Worm (Caenorhabditis elegans) whole organism, L4/young adult: Measurements from ENCODE around the gene pxf-1.
A peak's percentile ranks its signal among the peaks of the same experiment; 100 is the strongest.

ENCODE experiments used
- W03F9.2 ChIP-seq: fragments of 150-350 bp; optimal IDR thresholded peaks from 2 replicates; lab custom pipeline; 2014; ENCODE audit warnings: missing biosample characterization, missing genetic modification characterization
- dao-5 ChIP-seq: sonication (generic microtip); optimal IDR thresholded peaks from 2 replicates; lab custom pipeline; 2016; ENCODE audit warnings: missing genotype, missing genetic modification characterization, moderate library complexity, missing compliant biosample characterization
- him-1 ChIP-seq: sonication (generic microtip); optimal IDR thresholded peaks from 2 replicates; lab custom pipeline; 2016; ENCODE audit warnings: missing genotype, missing genetic modification reagents, missing genetic modification characterization, missing compliant biosample characterization

The pxf-1 gene

DNA sequence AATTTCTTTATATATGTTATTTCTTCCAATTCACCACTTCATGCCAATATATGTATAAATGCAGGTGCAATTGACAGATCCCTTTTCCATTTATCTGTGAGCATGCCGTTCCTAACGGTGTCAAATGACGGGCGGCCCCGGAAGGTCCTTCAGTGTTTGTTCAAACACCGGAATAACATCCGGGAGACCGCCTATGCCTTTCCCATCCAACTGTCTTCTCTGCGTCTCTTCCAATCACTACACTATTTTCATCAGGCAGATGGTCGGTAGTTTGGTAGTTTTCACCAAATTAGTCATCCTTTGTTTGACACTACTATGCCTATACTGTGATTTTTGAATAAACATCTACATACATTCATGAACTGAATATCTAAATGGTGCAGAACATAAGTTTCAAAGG lies 16.4 kb upstream of the pxf-1 start:
- TF ChIP-seq dao-5 (tag; lab: Kevin White, UChicago), result no peak
- no peak for TF ChIP-seq him-1 (tag; lab: Kevin White, UChicago)
- TF ChIP-seq W03F9.2 (tag; lab: Kevin White, UChicago), result no peak

DNA sequence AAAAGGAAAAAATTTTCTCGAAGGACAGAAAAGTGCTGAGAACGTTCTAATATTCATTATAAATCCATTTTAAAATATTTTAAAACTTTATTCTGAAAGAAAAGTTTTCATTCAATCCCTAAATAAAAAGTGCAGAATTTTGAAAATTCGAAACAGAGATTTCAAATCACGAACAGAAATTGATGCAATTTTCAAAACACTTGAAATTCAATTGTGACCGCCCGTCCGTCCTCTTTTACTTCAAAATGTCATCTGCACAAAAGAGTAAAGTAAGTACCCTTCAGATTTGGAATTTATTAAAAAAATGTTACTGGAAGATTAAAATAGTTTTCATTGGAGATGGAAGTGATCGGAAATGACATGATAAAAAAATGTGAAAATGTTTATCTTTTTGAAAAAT lies 14.4 kb upstream of the pxf-1 start:
- no peak for TF ChIP-seq W03F9.2 (tag; lab: Kevin White, UChicago)
- TF ChIP-seq dao-5 (tag; lab: Kevin White, UChicago), result no peak
- TF ChIP-seq him-1 (tag; lab: Kevin White, UChicago), result no peak

DNA sequence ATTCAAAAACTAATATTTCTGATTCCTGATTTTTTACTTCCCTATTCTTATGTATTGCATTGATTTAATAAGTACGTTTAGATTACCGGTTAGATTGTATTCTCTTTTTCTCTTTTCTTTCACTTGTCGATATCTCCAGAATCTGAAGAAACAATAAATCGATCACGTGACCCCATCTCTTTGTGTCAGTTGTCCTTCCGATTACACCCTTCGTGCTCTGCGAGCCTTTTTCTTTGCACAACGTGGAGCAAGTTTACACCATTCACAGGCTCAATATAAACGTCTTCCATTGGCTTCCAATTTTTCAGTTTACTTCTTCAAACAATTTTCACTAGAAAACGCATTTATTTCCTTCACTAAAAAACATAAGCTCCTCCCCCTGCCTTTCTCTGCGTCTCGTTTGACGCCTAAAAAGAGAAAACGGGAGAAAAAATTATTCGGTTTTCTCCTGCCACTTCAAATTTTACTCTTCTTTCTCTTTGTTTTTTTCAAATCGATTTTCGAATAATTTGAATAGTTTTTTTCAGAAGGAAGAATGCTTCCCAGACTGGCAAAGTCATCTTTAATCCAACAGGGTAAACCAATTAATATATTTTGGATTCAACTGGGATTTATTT lies 6.1 kb upstream of the pxf-1 start, which contains the start of gene gta-1:
Gene gta-1 (plus strand): TSS at position 528 of the 617 bp plus-strand sequence.
- TF ChIP-seq him-1 (tag; lab: Kevin White, UChicago) (no peak), W03F9.2 (tag; lab: Kevin White, UChicago) (no peak), dao-5 (tag; lab: Kevin White, UChicago) (no peak)

DNA sequence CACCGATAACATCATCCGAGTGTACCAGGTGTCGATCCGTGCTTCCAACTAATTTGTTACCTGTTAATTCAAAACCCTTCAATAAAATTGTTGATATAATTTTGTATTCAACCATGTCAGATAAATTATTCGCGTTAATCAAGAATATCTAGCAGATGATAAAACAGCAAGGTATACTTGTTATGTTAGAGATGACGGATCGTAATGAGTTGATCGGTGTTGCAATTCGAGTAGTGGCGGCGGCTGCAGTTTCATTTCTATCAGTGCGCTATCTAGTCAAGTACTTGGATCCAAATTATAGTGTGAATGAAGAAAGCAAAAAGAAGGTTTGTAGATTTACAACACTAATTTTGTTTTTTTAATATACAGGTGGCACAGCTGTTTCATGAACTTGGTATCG lies 3.6 kb upstream of the pxf-1 start, which contains the start of gene mspn-1:
Gene mspn-1 (plus strand): TSS at position 190 of the 400 bp plus-strand sequence.
- TF ChIP-seq him-1 (tag; lab: Kevin White, UChicago) (no peak), dao-5 (tag; lab: Kevin White, UChicago) (no peak), W03F9.2 (tag; lab: Kevin White, UChicago) (no peak)

DNA sequence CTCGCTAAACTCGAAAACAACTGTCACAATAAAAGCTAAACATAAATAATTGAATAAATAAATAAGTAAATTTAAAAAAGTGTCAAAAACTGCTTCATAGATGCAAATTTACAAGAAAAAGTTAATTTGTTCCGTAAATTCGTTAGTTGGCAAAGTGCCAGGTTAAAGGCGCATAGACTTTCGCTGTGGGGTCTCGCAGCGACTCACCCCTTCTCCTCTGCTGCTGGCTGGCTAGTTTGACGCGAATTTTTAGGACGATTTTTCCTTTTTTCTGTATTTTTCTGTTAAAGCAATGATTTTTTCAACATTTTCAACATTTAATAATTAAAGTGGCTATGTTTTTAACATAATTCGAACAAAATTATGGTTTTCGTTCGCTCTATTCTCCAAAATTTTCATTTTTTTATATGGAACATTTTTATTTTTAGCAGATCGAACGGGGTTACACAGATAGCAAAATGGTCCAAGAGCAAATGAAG lies 2.1 kb upstream of the pxf-1 start, which contains the start of gene rack-1:
Gene rack-1 (plus strand): TSS at position 429 of the 479 bp plus-strand sequence.
- TF ChIP-seq him-1 (tag; lab: Kevin White, UChicago) (peak; percentile 8), dao-5 (tag; lab: Kevin White, UChicago) (no peak), W03F9.2 (tag; lab: Kevin White, UChicago) (peak; percentile 74)

DNA sequence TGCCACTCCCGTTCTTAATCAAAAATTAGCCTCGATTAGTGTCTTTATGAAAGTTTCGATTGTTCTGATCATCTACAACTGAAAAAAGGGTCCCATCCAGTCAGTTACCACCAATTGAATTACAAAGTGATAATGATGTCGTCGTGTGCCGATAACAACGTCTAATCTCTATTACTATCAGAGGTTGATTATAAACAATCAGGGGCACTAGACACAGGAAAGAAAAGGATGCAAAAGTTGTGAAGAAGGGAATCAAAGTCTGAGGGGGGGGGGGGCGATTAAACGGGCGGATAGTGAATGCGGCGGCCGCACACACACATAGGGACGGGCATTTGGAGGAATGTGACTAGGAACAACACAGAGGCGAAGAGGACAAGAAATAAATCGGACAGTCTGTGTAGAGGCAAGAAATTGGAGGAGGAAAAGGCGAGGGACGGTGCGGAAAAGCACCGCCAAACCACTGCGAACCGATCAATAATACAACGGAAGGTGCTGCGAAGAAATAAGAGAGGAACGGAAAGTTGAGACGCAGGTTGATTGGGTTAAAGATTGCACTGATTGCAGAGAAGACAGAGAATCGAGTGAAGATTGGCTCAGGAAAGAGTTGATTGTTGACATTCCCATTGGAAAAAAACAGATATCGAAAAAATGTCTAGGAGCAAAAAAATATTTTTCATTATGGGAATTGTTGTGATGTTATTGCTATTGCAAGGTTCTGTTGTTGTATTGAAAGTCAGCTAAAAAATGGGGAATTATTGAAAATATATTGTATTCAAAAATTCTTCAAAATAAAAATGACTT lies 991 bp upstream of the pxf-1 start:
- no peak for TF ChIP-seq him-1 (tag; lab: Kevin White, UChicago)
- TF ChIP-seq W03F9.2 (tag; lab: Kevin White, UChicago), result no peak
- no peak for TF ChIP-seq dao-5 (tag; lab: Kevin White, UChicago)

DNA sequence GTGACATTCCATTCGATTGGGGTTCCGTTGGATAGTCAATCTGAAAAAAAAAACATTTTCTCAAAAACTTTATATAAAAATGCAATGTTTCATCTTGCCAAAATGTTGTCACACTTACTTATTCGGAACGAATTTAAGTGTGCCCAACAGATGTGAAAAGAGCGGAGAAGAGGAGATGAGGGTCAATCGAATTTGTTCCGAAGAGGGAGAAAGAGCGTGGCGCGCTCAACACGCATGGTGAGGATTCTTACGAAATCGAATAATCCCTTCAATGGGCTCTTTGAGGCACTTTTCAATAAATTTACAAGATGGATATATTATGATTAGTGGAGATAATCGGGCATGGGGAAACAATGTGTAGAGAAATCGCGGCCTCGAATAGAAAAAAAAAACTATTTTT lies 3.3 kb downstream of the pxf-1 start:
- no peak for TF ChIP-seq dao-5 (tag; lab: Kevin White, UChicago)
- no peak for TF ChIP-seq W03F9.2 (tag; lab: Kevin White, UChicago)
- no peak for TF ChIP-seq him-1 (tag; lab: Kevin White, UChicago)

DNA sequence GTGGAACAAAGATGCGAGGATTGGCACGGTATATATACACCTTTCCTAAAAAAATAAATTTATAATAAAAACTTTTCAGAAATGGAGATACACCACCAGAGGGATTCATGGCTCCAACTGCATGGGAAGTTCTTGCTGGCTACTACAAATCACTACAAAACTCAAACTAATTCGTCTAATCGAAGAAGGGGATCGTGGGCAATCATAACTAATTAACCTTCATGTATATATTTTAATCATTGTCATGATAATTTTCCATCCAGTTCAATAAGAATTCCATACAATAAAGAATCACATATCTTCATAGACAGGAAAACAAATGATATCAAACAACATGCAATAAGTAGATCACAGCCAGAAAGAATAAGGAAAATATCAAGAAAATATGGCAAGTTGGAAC lies 10.1 kb downstream of the pxf-1 start:
- TF ChIP-seq W03F9.2 (tag; lab: Kevin White, UChicago) (no peak), dao-5 (tag; lab: Kevin White, UChicago) (no peak), him-1 (tag; lab: Kevin White, UChicago) (no peak)

DNA sequence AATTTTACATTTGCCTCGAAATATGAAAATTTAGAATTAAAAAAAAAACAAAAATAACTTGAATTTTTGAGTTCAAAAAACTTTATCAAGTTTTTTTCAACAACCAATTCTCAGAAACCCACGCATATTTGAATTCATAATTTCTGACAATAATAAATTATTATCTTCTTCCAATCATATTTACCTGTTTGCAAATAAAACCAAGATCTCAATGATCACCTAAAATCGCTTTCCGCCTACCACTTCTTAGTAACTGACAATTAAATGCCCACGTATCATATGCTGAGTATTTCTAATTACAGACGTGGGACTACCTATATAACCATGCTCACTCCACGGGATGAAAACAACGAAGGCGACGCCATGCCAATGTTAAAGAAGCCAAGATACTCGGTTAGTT lies 12.4 kb downstream of the pxf-1 start, which contains the start of gene pps-1:
Gene pps-1 (plus strand): TSS at position 301 of the 400 bp plus-strand sequence.
- TF ChIP-seq him-1 (tag; lab: Kevin White, UChicago) (no peak), dao-5 (tag; lab: Kevin White, UChicago) (no peak), W03F9.2 (tag; lab: Kevin White, UChicago) (no peak)

DNA sequence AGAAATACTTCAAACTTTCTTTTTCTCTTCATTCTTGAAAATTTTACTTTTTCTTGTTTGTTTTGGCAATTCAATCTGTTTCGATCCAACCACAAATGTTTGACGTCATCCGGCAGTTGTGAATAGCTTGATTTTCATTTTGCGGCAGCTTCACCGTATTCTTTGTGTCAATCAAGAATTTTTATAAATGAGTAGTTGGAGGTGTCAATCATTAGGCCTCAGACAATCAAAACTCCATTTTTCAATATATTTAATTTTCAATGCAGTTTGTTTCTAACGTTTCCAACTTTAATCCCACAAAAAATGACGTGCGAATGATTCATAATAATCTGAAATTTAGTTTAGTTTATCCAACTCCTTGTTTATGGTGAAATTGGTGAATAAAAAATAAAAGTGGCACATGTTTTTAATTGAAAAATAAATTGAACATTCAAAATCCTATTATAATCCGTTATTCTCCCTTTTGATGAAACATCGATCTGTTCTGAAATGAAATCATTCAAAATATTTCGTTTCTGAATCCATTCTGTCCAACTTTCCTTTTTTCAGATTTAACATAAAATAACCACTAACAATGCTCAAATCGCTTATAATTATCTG lies 16.6 kb downstream of the pxf-1 start, which contains the start of gene ttr-53:
Gene ttr-53 (plus strand): TSS at position 550 of the 600 bp plus-strand sequence.
- TF ChIP-seq dao-5 (tag; lab: Kevin White, UChicago) (no peak), W03F9.2 (tag; lab: Kevin White, UChicago) (no peak), him-1 (tag; lab: Kevin White, UChicago) (no peak)

DNA sequence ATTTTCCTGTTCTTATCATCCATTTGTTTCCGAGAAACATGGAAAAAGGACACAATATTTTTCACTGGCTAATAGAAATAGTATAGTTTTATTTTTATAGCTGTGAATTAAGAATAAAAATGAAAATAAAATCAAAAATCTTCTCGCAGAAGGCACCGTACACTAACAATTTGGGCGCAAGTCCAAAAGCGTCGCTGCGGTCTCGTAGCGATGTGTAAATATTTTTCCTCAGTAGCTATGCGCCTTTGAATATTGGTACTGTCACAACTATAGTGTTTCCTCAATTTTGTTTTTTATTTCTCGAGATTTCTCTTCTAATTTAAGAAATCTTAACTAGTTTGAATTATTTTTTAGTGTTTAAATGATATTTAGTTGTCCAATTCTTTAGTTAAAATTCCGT lies 17.1 kb downstream of the pxf-1 start:
- TF ChIP-seq dao-5 (tag; lab: Kevin White, UChicago) (no peak), W03F9.2 (tag; lab: Kevin White, UChicago) (no peak), him-1 (tag; lab: Kevin White, UChicago) (no peak)

DNA sequence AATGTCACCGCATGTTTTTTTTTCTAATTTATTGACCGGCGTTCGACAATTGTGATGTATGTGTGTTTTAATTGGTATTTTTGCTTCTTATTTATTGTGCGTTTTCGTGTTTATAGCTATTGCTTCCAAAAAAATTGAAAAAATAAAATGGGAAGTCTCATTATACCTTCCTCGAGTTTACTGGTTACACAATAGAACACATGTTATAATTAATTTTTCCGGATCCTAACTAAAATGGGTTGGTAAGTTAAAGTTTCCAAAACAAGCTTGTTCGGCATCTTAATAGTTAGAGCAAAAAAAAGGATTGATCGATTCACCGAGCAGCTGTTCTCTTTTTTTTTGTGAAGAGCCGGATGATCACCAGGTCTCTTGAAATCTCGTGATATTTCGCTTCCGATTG lies 18.7 kb downstream of the pxf-1 start, which contains the start of gene ttr-54:
Gene ttr-54 (plus strand): TSS at position 301 of the 400 bp plus-strand sequence.
- TF ChIP-seq W03F9.2 (tag; lab: Kevin White, UChicago) (no peak), dao-5 (tag; lab: Kevin White, UChicago) (no peak), him-1 (tag; lab: Kevin White, UChicago) (no peak)

DNA sequence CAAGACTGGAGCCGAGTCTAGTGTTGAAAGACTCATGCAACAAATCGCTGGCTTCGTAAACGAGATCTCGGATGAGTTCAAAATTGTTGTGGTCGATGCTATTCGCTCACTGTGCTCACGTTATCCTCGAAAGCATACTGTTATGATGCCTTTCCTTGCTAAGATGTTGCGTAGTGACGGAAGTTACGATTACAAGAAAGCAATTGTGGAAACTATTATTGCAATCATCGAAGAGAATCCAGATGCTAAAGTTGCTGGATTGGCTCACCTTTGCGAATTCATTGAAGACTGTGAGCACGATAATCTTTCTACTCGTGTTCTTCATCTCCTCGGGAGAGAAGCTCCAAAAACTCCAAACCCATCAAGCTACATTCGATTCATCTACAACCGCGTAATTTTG lies 20.7 kb downstream of the pxf-1 start:
- no peak for TF ChIP-seq W03F9.2 (tag; lab: Kevin White, UChicago)
- no peak for TF ChIP-seq dao-5 (tag; lab: Kevin White, UChicago)
- no peak for TF ChIP-seq him-1 (tag; lab: Kevin White, UChicago)
